Worm (Caenorhabditis elegans): ENCODE results near the gene F52H3.11.

The F52H3.11 gene

ce11 chrII:10044961-10045360 is at the start of gene F52H3.11, which contains the start of gene bath-38:
Gene F52H3.11, minus strand, starts transcription at chrII:10045163.
Gene bath-38, minus strand, starts transcription at chrII:10045270.
- no peak for TF ChIP-seq lin-32 (GFP tag; optimal IDR thresholded peaks at IDR 0.05)
- TF ChIP-seq drap-1 (GFP tag; optimal IDR thresholded peaks at IDR 0.05) = no peak
- no peak for TF ChIP-seq ceh-83 (GFP tag; optimal IDR thresholded peaks at IDR 0.05)
- TF ChIP-seq mls-2 (tag; optimal IDR thresholded peaks at IDR 0.05) = no peak
- TF ChIP-seq flh-1 (GFP tag; optimal IDR thresholded peaks at IDR 0.05) = no peak
- TF ChIP-seq pha-4 (tag; optimal IDR thresholded peaks at IDR 0.05) = peak; percentile 54
- TF ChIP-seq sptf-1 (tag; optimal IDR thresholded peaks at IDR 0.05) = no peak
- no peak for TF ChIP-seq ztf-11 (tag; optimal IDR thresholded peaks at IDR 0.05)
- no peak for TF ChIP-seq elt-1 (tag; optimal IDR thresholded peaks at IDR 0.05; ENCODE audit: borderline replicate concordance, insufficient read depth)
- TF ChIP-seq lin-13 (tag; optimal IDR thresholded peaks at IDR 0.05) = peak; percentile 23
- TF ChIP-seq mep-1 (tag; optimal IDR thresholded peaks at IDR 0.05) = peak; percentile 47
- no peak for TF ChIP-seq unc-62 (GFP tag; optimal IDR thresholded peaks at IDR 0.05)
- no peak for TF ChIP-seq nhr-28 (tag; optimal IDR thresholded peaks at IDR 0.05)
- TF ChIP-seq lsy-2 (tag; optimal IDR thresholded peaks at IDR 0.05) = peak; percentile 37
- no peak for TF ChIP-seq nhr-12 (tag; optimal IDR thresholded peaks at IDR 0.05)
- no peak for TF ChIP-seq elt-3 (tag; optimal IDR thresholded peaks at IDR 0.05)
- no peak for TF ChIP-seq snpc-4 (tag; optimal IDR thresholded peaks at IDR 0.05)
- TF ChIP-seq ces-1 (GFP tag; optimal IDR thresholded peaks at IDR 0.05) = no peak
- no peak for TF ChIP-seq cnd-1 (tag; optimal IDR thresholded peaks at IDR 0.05)
- TF ChIP-seq hlh-1 (tag; optimal IDR thresholded peaks at IDR 0.05) = no peak
- no peak for TF ChIP-seq nhr-237 (tag; optimal IDR thresholded peaks at IDR 0.05)
- TF ChIP-seq ceh-43 (GFP tag; optimal IDR thresholded peaks at IDR 0.05) = no peak
- TF ChIP-seq unc-39 (tag; optimal IDR thresholded peaks at IDR 0.05) = no peak

ce11 chrII:10094190-10094923 is 49.4 kb upstream of the F52H3.11 start, which contains the start of gene lact-2:
Gene lact-2, plus strand, starts transcription at chrII:10094873.
- TF ChIP-seq lin-32 (GFP tag; optimal IDR thresholded peaks at IDR 0.05) (no peak), nhr-237 (tag; optimal IDR thresholded peaks at IDR 0.05) (no peak), ceh-83 (GFP tag; optimal IDR thresholded peaks at IDR 0.05) (no peak), ztf-11 (tag; optimal IDR thresholded peaks at IDR 0.05) (no peak), flh-1 (GFP tag; optimal IDR thresholded peaks at IDR 0.05) (no peak)

- TF ChIP-seq ceh-83 (GFP tag; optimal IDR thresholded peaks at IDR 0.05) = no peak
- no peak for TF ChIP-seq unc-120 (tag; optimal IDR thresholded peaks at IDR 0.05; ENCODE audit: poor library complexity, severe bottlenecking)
- no peak for TF ChIP-seq elt-3 (tag; optimal IDR thresholded peaks at IDR 0.05)
- no peak for TF ChIP-seq flh-1 (GFP tag; optimal IDR thresholded peaks at IDR 0.05)
- no peak for TF ChIP-seq mep-1 (tag; optimal IDR thresholded peaks at IDR 0.05)
- TF ChIP-seq nhr-12 (tag; optimal IDR thresholded peaks at IDR 0.05) = no peak
- no peak for TF ChIP-seq nhr-2 (tag; optimal IDR thresholded peaks at IDR 0.05)
- TF ChIP-seq pha-4 (tag; optimal IDR thresholded peaks at IDR 0.05) = no peak
- no peak for TF ChIP-seq unc-62 (GFP tag; optimal IDR thresholded peaks at IDR 0.05)
- TF ChIP-seq unc-39 (tag; optimal IDR thresholded peaks at IDR 0.05) = no peak
- no peak for TF ChIP-seq drap-1 (GFP tag; optimal IDR thresholded peaks at IDR 0.05)
- no peak for TF ChIP-seq mab-5 (tag; optimal IDR thresholded peaks at IDR 0.05)
- TF ChIP-seq sptf-1 (tag; optimal IDR thresholded peaks at IDR 0.05) = no peak
- TF ChIP-seq nhr-76 (tag; optimal IDR thresholded peaks at IDR 0.05) = no peak
- TF ChIP-seq ces-1 (GFP tag; optimal IDR thresholded peaks at IDR 0.05) = no peak
- no peak for TF ChIP-seq ham-2 (GFP tag; optimal IDR thresholded peaks at IDR 0.05)
- TF ChIP-seq bed-3 (GFP tag; optimal IDR thresholded peaks at IDR 0.05) = no peak
- no peak for TF ChIP-seq cnd-1 (tag; optimal IDR thresholded peaks at IDR 0.05)
- no peak for TF ChIP-seq sem-2 (GFP tag; optimal IDR thresholded peaks at IDR 0.05)
Observed at ce11 chrII:10093120-10093519, 48.2 kb upstream of the F52H3.11 start.

ce11 chrII:10084482-10084881 is 39.5 kb upstream of the F52H3.11 start:
- TF ChIP-seq nhr-12 (tag; optimal IDR thresholded peaks at IDR 0.05) (no peak), M03D4.4 (tag; optimal IDR thresholded peaks at IDR 0.05) (no peak), ces-1 (GFP tag; optimal IDR thresholded peaks at IDR 0.05) (peak; percentile 92)

- TF ChIP-seq drap-1 (GFP tag; optimal IDR thresholded peaks at IDR 0.05) (no peak), sptf-1 (tag; optimal IDR thresholded peaks at IDR 0.05) (peak; percentile 3), nhr-237 (tag; optimal IDR thresholded peaks at IDR 0.05) (no peak), M03D4.4 (tag; optimal IDR thresholded peaks at IDR 0.05) (peak; percentile 45), hlh-1 (tag; optimal IDR thresholded peaks at IDR 0.05) (peak; percentile 87), pha-4 (tag; optimal IDR thresholded peaks at IDR 0.05) (no peak)
Observed at ce11 chrII:10075794-10076193, 30.8 kb upstream of the F52H3.11 start.
